Worm (Caenorhabditis elegans) whole organism, L4/young adult: ENCODE results near the gene dop-4.

Experiments
- W03F9.2 ChIP-seq: fragments of 150-350 bp; optimal IDR thresholded peaks from 2 replicates; lab custom pipeline; 2014; ENCODE audit warnings: missing biosample characterization, missing genetic modification characterization
- dao-5 ChIP-seq: sonication (generic microtip); optimal IDR thresholded peaks from 2 replicates; lab custom pipeline; 2016; ENCODE audit warnings: missing genotype, missing genetic modification characterization, moderate library complexity, missing compliant biosample characterization
- him-1 ChIP-seq: sonication (generic microtip); optimal IDR thresholded peaks from 2 replicates; lab custom pipeline; 2016; ENCODE audit warnings: missing genotype, missing genetic modification reagents, missing genetic modification characterization, missing compliant biosample characterization

- TF ChIP-seq dao-5 (no peak), him-1 (tag; lab: Kevin White, UChicago) (peak; percentile 52), W03F9.2 (tag; lab: Kevin White, UChicago) (peak; percentile 48)
Observed at ce11 chrX:1302267-1302666, 7.2 kb downstream of the dop-4 start.
